Fruit fly (Drosophila melanogaster) whole organism, adult: ENCODE measurements around the gene Bin1.

ENCODE experiments used
- CG11617 ChIP-seq: fragments of 200-800 bp; sonication (Bioruptor generic); optimal IDR thresholded peaks from 2 replicates; lab custom pipeline; 2017; ENCODE audit warnings: mild to moderate bottlenecking, missing biosample characterization, missing genetic modification reagents, missing genetic modification characterization
- CG12768 ChIP-seq: fragments of 200-800 bp; sonication (Bioruptor generic); optimal IDR thresholded peaks from 2 replicates; lab custom pipeline; 2017; ENCODE audit warnings: missing biosample characterization, missing genetic modification characterization, mild to moderate bottlenecking, moderate library complexity, missing genetic modification reagents
- CG14711 ChIP-seq: fragments of 200-800 bp; sonication (Bioruptor generic); optimal IDR thresholded peaks from 2 replicates; lab custom pipeline; 2018; ENCODE audit warnings: missing biosample characterization, mild to moderate bottlenecking, missing genetic modification characterization, moderate library complexity
- CG1620 ChIP-seq: fragments of 200-800 bp; sonication (Bioruptor generic); optimal IDR thresholded peaks from 2 replicates; lab custom pipeline; 2016; ENCODE audit warnings: missing biosample characterization, missing genetic modification characterization
- CG33017 ChIP-seq: fragments of 200-800 bp; sonication (Bioruptor generic); optimal IDR thresholded peaks from 2 replicates; lab custom pipeline; 2018; ENCODE audit warnings: missing biosample characterization, mild to moderate bottlenecking, missing genetic modification characterization, moderate library complexity
- CG5204 ChIP-seq: fragments of 200-800 bp; sonication (Bioruptor generic); optimal IDR thresholded peaks from 2 replicates; lab custom pipeline; 2016; ENCODE audit warnings: missing biosample characterization, missing genetic modification characterization
- CG7045 ChIP-seq: fragments of 200-800 bp; sonication (Bioruptor generic); optimal IDR thresholded peaks from 2 replicates; lab custom pipeline; 2017; ENCODE audit warnings: missing biosample characterization, mild to moderate bottlenecking, missing genetic modification characterization
- CG7101 ChIP-seq: fragments of 200-800 bp; sonication (Bioruptor generic); optimal IDR thresholded peaks from 2 replicates; lab custom pipeline; 2018; ENCODE audit warnings: missing biosample characterization, mild to moderate bottlenecking, missing genetic modification characterization, moderate library complexity
- Clk ChIP-seq: fragments of 200-800 bp; sonication (Bioruptor generic); optimal IDR thresholded peaks from 2 replicates; lab custom pipeline; 2017; ENCODE audit warnings: missing biosample characterization, missing genetic modification characterization
- Crg-1 ChIP-seq: fragments of 200-800 bp; sonication (Bioruptor generic); optimal IDR thresholded peaks from 2 replicates; lab custom pipeline; 2016; ENCODE audit warnings: missing biosample characterization, missing genetic modification characterization
- Hr96 ChIP-seq: fragments of 200-800 bp; sonication (Bioruptor generic); optimal IDR thresholded peaks from 2 replicates; lab custom pipeline; 2016; ENCODE audit warnings: missing biosample characterization, missing genetic modification characterization
- Mnt ChIP-seq: fragments of 200-800 bp; sonication (Bioruptor generic); optimal IDR thresholded peaks from 2 replicates; lab custom pipeline; 2016; ENCODE audit warnings: missing biosample characterization, mild to moderate bottlenecking, missing genetic modification characterization
- bab1 ChIP-seq: fragments of 200-800 bp; sonication (Bioruptor generic); optimal IDR thresholded peaks from 3 replicates; lab custom pipeline; 2019; ENCODE audit warnings: missing biosample characterization, mild to moderate bottlenecking, missing genetic modification characterization, moderate library complexity
- cic ChIP-seq: fragments of 200-800 bp; sonication (Bioruptor generic); optimal IDR thresholded peaks from 2 replicates; lab custom pipeline; 2017; ENCODE audit warnings: missing biosample characterization, mild to moderate bottlenecking, missing genetic modification characterization, moderate library complexity
- cnc ChIP-seq, 2 experiments: fragments of >200 bp; optimal IDR thresholded peaks; 2 replicates each; lab custom pipeline; 2017
- kay ChIP-seq: fragments of 200-800 bp; sonication (Bioruptor generic); peaks from one replicate; lab custom pipeline; 2016; ENCODE audit warnings: missing biosample characterization, missing genetic modification characterization, borderline replicate concordance
- ovo ChIP-seq: fragments of 200-800 bp; sonication (Bioruptor generic); optimal IDR thresholded peaks from 2 replicates; lab custom pipeline; 2016; ENCODE audit warnings: missing biosample characterization, missing genetic modification characterization
- pad ChIP-seq: fragments of 200-800 bp; sonication (Bioruptor generic); optimal IDR thresholded peaks from 3 replicates; lab custom pipeline; 2017; ENCODE audit warnings: missing biosample characterization, missing genetic modification characterization, mild to moderate bottlenecking, moderate library complexity, missing genetic modification reagents
- tj ChIP-seq: fragments of 200-800 bp; sonication (Bioruptor generic); optimal IDR thresholded peaks from 3 replicates; lab custom pipeline; 2017; ENCODE audit warnings: missing biosample characterization, mild to moderate bottlenecking, missing genetic modification characterization, moderate library complexity
- toe ChIP-seq: fragments of 200-800 bp; sonication (Bioruptor generic); optimal IDR thresholded peaks from 2 replicates; lab custom pipeline; 2016; ENCODE audit warnings: missing biosample characterization, missing genetic modification characterization

The Bin1 gene

DNA sequence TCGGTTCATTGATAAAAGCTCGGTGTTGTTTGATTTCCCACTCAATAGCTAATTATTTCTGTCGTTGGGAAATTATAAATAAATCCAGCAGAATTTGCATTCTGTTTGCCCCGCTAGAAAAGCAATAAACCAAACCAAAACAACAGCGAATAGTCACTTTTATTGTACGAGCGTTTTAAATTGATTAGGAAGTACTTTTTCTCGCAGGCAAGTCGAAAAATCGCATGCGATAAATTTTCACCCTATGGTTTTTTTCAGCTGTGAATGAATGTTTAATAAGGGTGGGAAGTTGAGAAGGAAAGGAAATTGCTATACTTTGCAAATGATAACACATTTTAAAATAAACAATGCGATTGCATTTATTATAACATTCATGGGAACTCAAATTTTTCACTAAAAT is 33.3 kb downstream of the Bin1 start:
- TF ChIP-seq cnc (optimal IDR thresholded peaks at IDR 0.05; lab: Kevin White, UChicago) (no peak), Hr96 (GFP tag; lab: Kevin White, UChicago) (no peak), bab1 (GFP tag; lab: Kevin White, UChicago) (no peak), CG7101 (tag; lab: Kevin White, UChicago) (no peak), Clk (GFP tag; lab: Kevin White, UChicago) (no peak), ovo (peak; percentile 34), CG1620 (GFP tag; lab: Kevin White, UChicago) (no peak), kay (GFP tag; lab: Kevin White, UChicago) (peak; percentile 91), tj (GFP tag; lab: Kevin White, UChicago) (no peak), cic (GFP tag; lab: Kevin White, UChicago) (no peak), CG33017 (tag; lab: Kevin White, UChicago) (no peak)

DNA sequence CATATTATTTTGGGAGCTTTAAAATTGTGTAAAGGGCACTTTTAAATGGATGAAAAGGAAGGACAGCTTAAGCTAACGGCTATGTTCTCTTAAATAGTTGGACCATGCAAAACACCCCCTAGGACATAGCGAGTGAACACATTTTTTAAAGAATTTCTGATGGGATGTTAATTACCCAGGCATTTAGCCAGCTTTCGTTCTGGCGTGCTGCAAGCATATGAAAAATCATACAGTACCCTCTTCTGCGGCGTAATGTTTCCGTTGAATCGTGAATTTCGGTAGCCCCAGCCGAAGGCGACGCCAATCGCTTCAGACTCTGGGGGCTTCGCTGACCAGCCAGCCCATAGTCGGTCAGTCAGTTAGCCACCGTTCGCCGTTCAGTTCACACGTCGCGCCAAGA is 34.7 kb downstream of the Bin1 start, which contains the start of gene CG6006:
Gene CG6006, plus strand, starts transcription at position 301 of the 400 bp plus-strand sequence.
- TF ChIP-seq Clk (GFP tag; lab: Kevin White, UChicago) = no peak
- no peak for TF ChIP-seq Crg-1
- TF ChIP-seq CG12768 (GFP tag; lab: Kevin White, UChicago) = no peak
- no peak for TF ChIP-seq CG1620 (GFP tag; lab: Kevin White, UChicago)
- no peak for TF ChIP-seq tj (GFP tag; lab: Kevin White, UChicago)
- TF ChIP-seq pad (GFP tag; lab: Kevin White, UChicago) = no peak
- no peak for TF ChIP-seq CG7045 (GFP tag; lab: Kevin White, UChicago)

DNA sequence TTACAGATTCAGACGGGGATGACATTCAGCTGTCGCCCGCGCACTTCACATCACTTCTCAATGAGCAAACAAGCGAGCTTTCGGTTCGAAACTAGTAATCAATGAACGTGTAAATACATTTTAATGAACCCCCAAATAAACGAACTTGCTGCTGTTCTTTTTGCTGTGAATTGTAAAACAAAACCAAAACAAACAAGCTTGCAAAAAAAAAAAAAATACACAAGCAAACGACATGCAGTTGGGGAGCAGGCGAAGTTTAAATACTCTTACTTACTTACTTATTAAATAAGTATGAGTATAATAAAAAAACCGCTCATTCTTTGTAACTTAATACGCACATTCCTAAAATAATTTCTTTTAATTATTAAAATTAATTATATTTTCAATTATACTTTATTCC is 35.1 kb downstream of the Bin1 start:
- TF ChIP-seq Hr96 (GFP tag; lab: Kevin White, UChicago) (peak; percentile 43), Clk (GFP tag; lab: Kevin White, UChicago) (no peak), tj (GFP tag; lab: Kevin White, UChicago) (peak; percentile 8), Crg-1 (peak; percentile 4), CG14711 (tag; lab: Kevin White, UChicago) (no peak), cnc (optimal IDR thresholded peaks at IDR 0.05; lab: Kevin White, UChicago) (no peak), CG1620 (GFP tag; lab: Kevin White, UChicago) (peak; percentile 41), Mnt (GFP tag; lab: Kevin White, UChicago) (no peak), CG11617 (no peak), ovo (peak; percentile 2), CG7045 (GFP tag; lab: Kevin White, UChicago) (no peak), CG33017 (tag; lab: Kevin White, UChicago) (peak; percentile 34), pad (GFP tag; lab: Kevin White, UChicago) (no peak)

DNA sequence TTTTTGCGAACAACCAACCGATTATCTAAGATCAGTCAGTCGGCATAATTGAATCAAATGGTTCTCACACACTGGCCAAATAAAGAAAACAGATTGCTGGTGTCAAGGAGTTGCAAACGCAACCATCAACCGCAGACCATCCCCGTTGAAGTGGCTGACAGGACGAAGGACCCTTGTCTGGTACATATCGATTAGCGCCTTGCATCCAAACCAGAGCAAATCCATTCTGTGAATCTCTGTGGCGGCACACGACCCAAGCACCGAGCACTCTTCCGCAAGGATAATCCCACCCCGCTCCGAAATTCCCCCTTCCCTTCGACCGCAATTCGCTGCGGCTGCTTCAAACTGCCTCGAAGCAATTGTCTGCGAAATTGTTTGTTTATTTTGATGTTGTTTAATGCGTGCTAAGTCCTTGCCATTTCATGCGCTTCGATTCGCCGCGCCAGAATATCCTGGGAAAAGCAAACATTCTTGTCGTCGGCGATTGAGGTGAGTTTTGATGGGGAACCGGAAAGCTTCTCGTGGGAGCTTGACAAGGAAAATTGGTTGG is 35.9 kb downstream of the Bin1 start:
- no peak for TF ChIP-seq pad (GFP tag; lab: Kevin White, UChicago)
- TF ChIP-seq Hr96 (GFP tag; lab: Kevin White, UChicago) = no peak
- no peak for TF ChIP-seq CG14711 (tag; lab: Kevin White, UChicago)
- TF ChIP-seq bab1 (GFP tag; lab: Kevin White, UChicago) = no peak
- no peak for TF ChIP-seq Mnt (GFP tag; lab: Kevin White, UChicago)
- no peak for TF ChIP-seq CG33017 (tag; lab: Kevin White, UChicago)
- TF ChIP-seq CG1620 (GFP tag; lab: Kevin White, UChicago) = no peak

DNA sequence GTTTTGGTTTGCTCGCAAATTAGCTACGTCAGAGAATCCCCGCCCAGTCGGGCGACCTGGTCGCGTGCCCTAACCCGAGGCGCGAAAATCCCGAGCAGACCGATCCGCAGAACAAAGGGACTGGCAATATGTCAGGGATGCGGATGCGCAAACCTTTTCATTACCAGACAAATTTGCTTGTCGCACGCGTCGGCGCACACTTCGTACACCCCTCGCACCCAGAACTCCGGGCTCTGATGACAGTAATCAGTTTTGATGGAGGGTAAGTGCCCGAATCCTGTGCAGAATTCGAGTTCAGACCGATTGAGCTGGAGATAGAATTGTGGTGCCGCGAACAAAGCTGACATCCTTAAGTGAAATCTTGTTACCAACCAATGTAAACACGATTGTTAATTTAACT is 37.0 kb downstream of the Bin1 start:
- no peak for TF ChIP-seq CG5204
- no peak for TF ChIP-seq cic (GFP tag; lab: Kevin White, UChicago)
- no peak for TF ChIP-seq Hr96 (GFP tag; lab: Kevin White, UChicago)
- no peak for TF ChIP-seq toe (GFP tag; lab: Kevin White, UChicago)
- no peak for TF ChIP-seq ovo
- TF ChIP-seq tj (GFP tag; lab: Kevin White, UChicago) = no peak
- no peak for TF ChIP-seq CG11617
- no peak for TF ChIP-seq cnc (optimal IDR thresholded peaks at IDR 0.05; lab: Kevin White, UChicago)
- TF ChIP-seq CG12768 (GFP tag; lab: Kevin White, UChicago) = no peak
- no peak for TF ChIP-seq Crg-1
- no peak for TF ChIP-seq CG14711 (tag; lab: Kevin White, UChicago)

DNA sequence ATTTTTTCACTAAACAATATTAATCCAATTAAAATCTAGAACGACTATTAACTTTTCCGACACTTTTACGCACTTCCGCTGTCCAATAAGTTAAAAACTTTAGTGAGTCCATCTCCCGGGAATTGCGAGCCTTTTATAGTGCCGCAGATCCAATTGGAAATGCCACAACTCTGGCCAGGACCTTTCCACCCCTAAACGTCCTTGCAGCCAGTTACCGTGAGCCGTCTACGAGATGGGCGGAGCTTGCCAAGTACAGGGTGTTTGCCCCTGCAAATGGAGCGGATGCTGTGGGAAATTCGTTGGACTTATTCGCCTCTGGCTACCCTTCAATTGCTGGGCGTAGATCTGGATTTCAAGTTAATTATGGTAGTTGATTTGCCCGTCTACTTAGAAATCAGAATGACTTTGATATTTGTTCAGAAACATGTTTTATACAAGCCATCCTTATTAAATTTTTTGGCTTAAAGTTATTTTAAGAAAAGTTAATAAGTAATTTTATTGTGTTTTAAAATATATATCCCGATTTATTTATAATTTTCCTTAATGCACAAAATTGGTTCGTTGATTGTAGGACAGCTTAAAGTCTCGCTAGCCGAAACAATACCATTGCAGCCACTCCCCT is 38.0 kb downstream of the Bin1 start, which contains the start of gene Fer2:
Gene Fer2, minus strand, starts transcription at position 74 of the 622 bp plus-strand sequence.
- TF ChIP-seq ovo (no peak), CG5204 (no peak), tj (GFP tag; lab: Kevin White, UChicago) (no peak), CG33017 (tag; lab: Kevin White, UChicago) (no peak), pad (GFP tag; lab: Kevin White, UChicago) (no peak), bab1 (GFP tag; lab: Kevin White, UChicago) (no peak), CG7045 (GFP tag; lab: Kevin White, UChicago) (no peak), toe (GFP tag; lab: Kevin White, UChicago) (no peak), CG7101 (tag; lab: Kevin White, UChicago) (no peak), CG14711 (tag; lab: Kevin White, UChicago) (no peak), cic (GFP tag; lab: Kevin White, UChicago) (no peak), Hr96 (GFP tag; lab: Kevin White, UChicago) (no peak), CG1620 (GFP tag; lab: Kevin White, UChicago) (no peak), kay (GFP tag; lab: Kevin White, UChicago) (no peak), cnc (optimal IDR thresholded peaks at IDR 0.05; lab: Kevin White, UChicago) (no peak), Mnt (GFP tag; lab: Kevin White, UChicago) (no peak), Crg-1 (no peak), Clk (GFP tag; lab: Kevin White, UChicago) (no peak), CG12768 (GFP tag; lab: Kevin White, UChicago) (no peak), CG11617 (no peak)
